Worm (Caenorhabditis elegans): ENCODE data around the gene C45G9.5.

The C45G9.5 gene

ce11 chrIII:5089489-5089888, 41.6 kb downstream of the C45G9.5 start:
- TF ChIP-seq bed-2 (GFP tag; IDR thresholded peaks at IDR 0.05) (no peak), cebp-1 (GFP tag; IDR thresholded peaks at IDR 0.05) (no peak), cebp-1 (tag; optimal IDR thresholded peaks at IDR 0.05) (no peak), F22D6.2 (tag; optimal IDR thresholded peaks at IDR 0.05) (no peak), madf-3 (GFP tag; IDR thresholded peaks at IDR 0.05) (no peak), repo-1 (tag; optimal IDR thresholded peaks at IDR 0.05) (no peak), lin-54 (GFP tag; optimal IDR thresholded peaks at IDR 0.05) (no peak), tbp1 (GFP tag; optimal IDR thresholded peaks at IDR 0.05) (no peak)

DNA sequence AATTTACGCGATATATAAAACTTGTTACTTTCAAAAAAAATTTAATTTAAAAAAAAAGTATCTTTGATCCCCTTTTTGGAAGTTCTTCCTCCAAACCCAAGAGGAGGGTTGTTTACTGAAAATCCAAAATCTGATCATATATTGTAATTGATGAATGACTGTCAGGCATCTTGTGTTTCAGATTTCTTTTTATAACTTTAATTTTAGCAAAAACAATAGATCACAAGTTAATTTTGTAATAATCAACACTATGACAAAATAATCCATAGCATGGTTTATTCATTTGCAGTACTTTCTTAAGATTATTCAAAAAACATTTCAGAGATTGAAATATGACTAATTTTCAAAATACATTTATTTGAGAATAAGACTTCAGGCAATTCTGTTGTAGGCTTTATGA, 44.4 kb downstream of the C45G9.5 start:
- no peak for TF ChIP-seq hlh-12 (tag; optimal IDR thresholded peaks at IDR 0.05)

- TF ChIP-seq lir-1 (GFP tag; conservative IDR thresholded peaks at IDR 0.05) (no peak), F49E8.2 (tag; optimal IDR thresholded peaks at IDR 0.05; ENCODE audit: insufficient read depth) (no peak), nfyb-1 (GFP tag; IDR thresholded peaks at IDR 0.05) (no peak), hlh-12 (tag; optimal IDR thresholded peaks at IDR 0.05) (no peak), mcd-1 (GFP tag; IDR thresholded peaks at IDR 0.05) (no peak)
Measured at ce11 chrIII:5094506-5094905, 46.6 kb downstream of the C45G9.5 start, which contains the start of gene F54D8.10. TSS of gene F54D8.10 (plus strand) at chrIII:5094806.

- TF ChIP-seq ekl-4 (GFP tag; IDR thresholded peaks at IDR 0.05) (no peak), rcor-1 (GFP tag; IDR thresholded peaks at IDR 0.05) (no peak), Y53F4B.3 (GFP tag; IDR thresholded peaks at IDR 0.05) (no peak), ceh-91 (GFP tag; IDR thresholded peaks at IDR 0.05) (no peak), madf-6 (GFP tag; IDR thresholded peaks at IDR 0.05) (no peak), madf-10 (tag; optimal IDR thresholded peaks at IDR 0.05) (no peak), ztf-25 (GFP tag; IDR thresholded peaks at IDR 0.05) (no peak), F49E8.2 (tag; optimal IDR thresholded peaks at IDR 0.05; ENCODE audit: insufficient read depth) (no peak), zim-3 (tag; optimal IDR thresholded peaks at IDR 0.05) (no peak)
Measured at ce11 chrIII:5096741-5097140, 48.8 kb downstream of the C45G9.5 start.

ce11 chrIII:5098740-5099276, 50.9 kb downstream of the C45G9.5 start:
- TF ChIP-seq B0019.2 (GFP tag; conservative IDR thresholded peaks at IDR 0.05) (no peak), madf-6 (GFP tag; IDR thresholded peaks at IDR 0.05) (peak; percentile 74), madf-8 (GFP tag; conservative IDR thresholded peaks at IDR 0.05) (peak; percentile 48; the same call in 1 of the 2 replicates), efl-1 (GFP tag; optimal IDR thresholded peaks at IDR 0.05) (peak; percentile 57)

ce11 chrIII:5099500-5099899, 51.6 kb downstream of the C45G9.5 start:
- TF ChIP-seq attf-5 (GFP tag; optimal IDR thresholded peaks at IDR 0.05) (no peak), bed-2 (GFP tag; IDR thresholded peaks at IDR 0.05) (no peak), lin-40 (tag; optimal IDR thresholded peaks at IDR 0.05) (no peak), pha-4 (tag; optimal IDR thresholded peaks at IDR 0.05) (no peak), nhr-27 (tag; optimal IDR thresholded peaks at IDR 0.05) (no peak), ztf-6 (GFP tag; IDR thresholded peaks at IDR 0.05) (no peak), dpl-1 (GFP tag; optimal IDR thresholded peaks at IDR 0.05) (no peak), snpc-4 (GFP tag; optimal IDR thresholded peaks at IDR 0.05) (no peak), snpc-4 (tag; optimal IDR thresholded peaks at IDR 0.05) (no peak), madf-3 (GFP tag; IDR thresholded peaks at IDR 0.05) (no peak), xnd-1 (tag; optimal IDR thresholded peaks at IDR 0.05) (no peak), nfya-2 (GFP tag; IDR thresholded peaks at IDR 0.05) (no peak)
